Worm (Caenorhabditis elegans): ENCODE data around the gene cTel54X.2.

- no peak for TF ChIP-seq dao-5 (tag; optimal IDR thresholded peaks at IDR 0.05)
- TF ChIP-seq him-1 (tag; optimal IDR thresholded peaks at IDR 0.05) = no peak
- no peak for TF ChIP-seq W03F9.2 (tag; optimal IDR thresholded peaks at IDR 0.05)
These were observed 45.3 kb downstream of the cTel54X.2 start for ce11 chrIII:48329-48728.
